Worm (Caenorhabditis elegans) whole organism, L2 larva: ENCODE measurements around the gene F19C7.3.

Experiments
- C34F6.9 ChIP-seq: fragments of 150-350 bp; optimal IDR thresholded peaks from 2 replicates; lab custom pipeline; 2014; ENCODE audit warnings: missing biosample characterization, missing genetic modification characterization
- F13H6.1 ChIP-seq: sonication (generic microtip); optimal IDR thresholded peaks from 2 replicates; lab custom pipeline; 2016; ENCODE audit warnings: missing genetic modification characterization, missing compliant biosample characterization
- R02D3.7 ChIP-seq: fragments of 150-350 bp; optimal IDR thresholded peaks from 2 replicates; lab custom pipeline; 2014; ENCODE audit warnings: missing biosample characterization, missing genetic modification characterization
- Y55F3AM.14 ChIP-seq: fragments of 200-800 bp; sonication (Bioruptor generic); optimal IDR thresholded peaks from 2 replicates; lab custom pipeline; 2018; ENCODE audit warnings: mild to moderate bottlenecking, missing genetic modification characterization, missing compliant biosample characterization
- alr-1 ChIP-seq: fragments of 150-350 bp; optimal IDR thresholded peaks from 2 replicates; lab custom pipeline; 2014; ENCODE audit warnings: missing biosample characterization, missing genetic modification characterization
- ama-1 ChIP-seq: fragments of 150-350 bp; optimal IDR thresholded peaks from 2 replicates; lab custom pipeline; 2018; ENCODE audit warnings: inconsistent platforms
- ceh-16 ChIP-seq: fragments of 150-350 bp; optimal IDR thresholded peaks from 2 replicates; lab custom pipeline; 2014; ENCODE audit warnings: missing biosample characterization, missing genetic modification characterization
- crh-2 ChIP-seq: sonication (generic microtip); optimal IDR thresholded peaks from 2 replicates; lab custom pipeline; 2017; ENCODE audit warnings: missing biosample characterization, missing genetic modification characterization
- dmd-4 ChIP-seq: sonication (generic microtip); optimal IDR thresholded peaks from 2 replicates; lab custom pipeline; 2017; ENCODE audit warnings: missing biosample characterization, missing genetic modification characterization
- elt-1 ChIP-seq: fragments of 150-350 bp; optimal IDR thresholded peaks from 2 replicates; lab custom pipeline; 2014; ENCODE audit warnings: missing biosample characterization, missing genetic modification characterization
- elt-3 ChIP-seq: sonication (generic microtip); optimal IDR thresholded peaks from 2 replicates; lab custom pipeline; 2017; ENCODE audit warnings: missing biosample characterization, missing genetic modification characterization
- fos-1 ChIP-seq: fragments of 150-350 bp; optimal IDR thresholded peaks from 2 replicates; lab custom pipeline; 2014; ENCODE audit warnings: missing biosample characterization, missing genetic modification characterization
- gmeb-1 ChIP-seq: fragments of 150-350 bp; optimal IDR thresholded peaks from 2 replicates; lab custom pipeline; 2014; ENCODE audit warnings: missing biosample characterization, missing genetic modification characterization
- lin-11 ChIP-seq: fragments of 150-350 bp; sonication (generic microtip); optimal IDR thresholded peaks from 2 replicates; lab custom pipeline; 2014; ENCODE audit warnings: missing biosample characterization, missing genetic modification characterization, inconsistent platforms, mixed read lengths
- lin-13 ChIP-seq: fragments of 150-350 bp; optimal IDR thresholded peaks from 2 replicates; lab custom pipeline; 2014; ENCODE audit warnings: missing biosample characterization, missing genetic modification reagents, missing genetic modification characterization
- lin-39 ChIP-seq: fragments of 150-350 bp; optimal IDR thresholded peaks from 2 replicates; lab custom pipeline; 2014; ENCODE audit warnings: missing biosample characterization, missing genetic modification reagents, missing genetic modification characterization
- mab-5 ChIP-seq: fragments of 150-350 bp; optimal IDR thresholded peaks from 2 replicates; lab custom pipeline; 2014; ENCODE audit warnings: missing biosample characterization, missing genetic modification characterization
- mbf-1 ChIP-seq: sonication (generic microtip); optimal IDR thresholded peaks from 2 replicates; lab custom pipeline; 2017; ENCODE audit warnings: missing biosample characterization, missing genetic modification characterization
- nhr-11 ChIP-seq: fragments of 150-350 bp; optimal IDR thresholded peaks from 2 replicates; lab custom pipeline; 2014; ENCODE audit warnings: missing biosample characterization, missing genetic modification characterization
- nhr-12 ChIP-seq: fragments of 150-350 bp; optimal IDR thresholded peaks from 2 replicates; lab custom pipeline; 2014; ENCODE audit warnings: missing biosample characterization, missing genetic modification characterization
- nhr-129 ChIP-seq: fragments of 150-350 bp; optimal IDR thresholded peaks from 2 replicates; lab custom pipeline; 2014; ENCODE audit warnings: missing biosample characterization, missing genetic modification characterization
- nhr-237 ChIP-seq: fragments of 150-350 bp; optimal IDR thresholded peaks from 2 replicates; lab custom pipeline; 2014; ENCODE audit warnings: missing biosample characterization, missing genetic modification characterization
- nhr-25 ChIP-seq: fragments of 150-350 bp; sonication (generic microtip); optimal IDR thresholded peaks from 3 replicates; lab custom pipeline; 2014; ENCODE audit warnings: missing biosample characterization, missing genetic modification characterization
- sem-4 ChIP-seq: fragments of 150-350 bp; optimal IDR thresholded peaks from 2 replicates; lab custom pipeline; 2014; ENCODE audit warnings: missing biosample characterization, missing genetic modification reagents, missing genetic modification characterization
- skn-1 ChIP-seq: sonication (generic microtip); optimal IDR thresholded peaks from 2 replicates; lab custom pipeline; 2017; ENCODE audit warnings: missing biosample characterization, missing genetic modification characterization
- sma-3 ChIP-seq: sonication (generic microtip); optimal IDR thresholded peaks from 2 replicates; lab custom pipeline; 2016; ENCODE audit warnings: missing genetic modification reagents, missing genetic modification characterization, missing compliant biosample characterization
- sma-9 ChIP-seq, 2 experiments: fragments of 150-350 bp in 1 of 2; sonication (generic microtip) in 1 of 2; optimal IDR thresholded peaks; 2 replicates each; lab custom pipeline; 2014 to 2016; ENCODE audit warnings: missing genetic modification characterization in 2 of 2, mild to moderate bottlenecking in 1 of 2, missing biosample characterization in 1 of 2, missing compliant biosample characterization in 1 of 2, missing genetic modification reagents in 1 of 2, moderate library complexity in 1 of 2
- snpc-4 ChIP-seq: fragments of 150-350 bp; optimal IDR thresholded peaks from 2 replicates; lab custom pipeline; 2014; ENCODE audit warnings: missing biosample characterization, missing genetic modification characterization
- zag-1 ChIP-seq: fragments of 150-350 bp; optimal IDR thresholded peaks from 2 replicates; lab custom pipeline; 2014; ENCODE audit warnings: missing biosample characterization, missing genetic modification characterization
- ztf-1 ChIP-seq: fragments of 200-800 bp; sonication (Bioruptor generic); conservative IDR thresholded peaks from 2 replicates; pipeline ENCODE4 v1.3.6; 2022; ENCODE audit warnings: missing genetic modification characterization, missing compliant biosample characterization
- ztf-11 ChIP-seq: sonication (generic microtip); optimal IDR thresholded peaks from 2 replicates; lab custom pipeline; 2017; ENCODE audit warnings: missing biosample characterization, missing genetic modification characterization
- ztf-4 ChIP-seq: fragments of 150-350 bp; optimal IDR thresholded peaks from 2 replicates; lab custom pipeline; 2014; ENCODE audit warnings: missing biosample characterization, missing genetic modification characterization

Gene F19C7.3

DNA sequence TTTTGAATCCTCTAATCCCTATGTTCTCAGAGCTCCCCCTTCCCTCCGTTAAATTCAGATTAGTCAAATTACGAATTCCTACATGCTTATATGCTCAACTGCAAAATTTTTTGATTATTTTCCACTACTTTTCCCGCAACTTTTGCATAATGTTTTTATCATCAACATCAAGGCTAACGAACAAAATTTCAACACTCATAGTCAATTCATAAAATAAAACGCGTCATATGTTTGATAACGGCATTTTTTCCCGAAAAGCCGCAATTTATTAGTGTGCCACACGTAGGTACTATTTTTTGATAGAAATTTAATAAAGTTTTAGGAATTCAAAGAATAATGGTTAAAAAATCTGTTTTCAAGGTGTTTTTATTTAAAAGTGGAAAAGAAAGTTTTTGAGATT lies 37.8 kb upstream of the F19C7.3 start:
- peak; percentile 67 for TF ChIP-seq fos-1 (tag; lab: Kevin White, UChicago)
- no peak for TF ChIP-seq skn-1 (tag; lab: Kevin White, UChicago)
- TF ChIP-seq alr-1 (tag; lab: Kevin White, UChicago), result no peak
- no peak for TF ChIP-seq lin-39 (tag; lab: Kevin White, UChicago)
- TF ChIP-seq ztf-11, result no peak
- no peak for TF ChIP-seq lin-11
- peak; percentile 14 for TF ChIP-seq gmeb-1
- no peak for TF ChIP-seq lin-13 (GFP tag; lab: Kevin White, UChicago)

ce11 chrIV:4562599-4563116 lies 34.3 kb upstream of the F19C7.3 start, which contains the start of gene igeg-1:
Gene igeg-1, plus strand, starts transcription at chrIV:4562649.
- TF ChIP-seq F13H6.1 (tag; lab: Kevin White, UChicago), result no peak
- TF ChIP-seq zag-1 (tag; lab: Kevin White, UChicago), result no peak
- no peak for TF ChIP-seq nhr-237 (tag; lab: Kevin White, UChicago)
- TF ChIP-seq crh-2 (tag; lab: Kevin White, UChicago), result peak; percentile 7
- TF ChIP-seq fos-1 (tag; lab: Kevin White, UChicago), result peak; percentile 67
- TF ChIP-seq, all 48 proteins: peak for 2

DNA sequence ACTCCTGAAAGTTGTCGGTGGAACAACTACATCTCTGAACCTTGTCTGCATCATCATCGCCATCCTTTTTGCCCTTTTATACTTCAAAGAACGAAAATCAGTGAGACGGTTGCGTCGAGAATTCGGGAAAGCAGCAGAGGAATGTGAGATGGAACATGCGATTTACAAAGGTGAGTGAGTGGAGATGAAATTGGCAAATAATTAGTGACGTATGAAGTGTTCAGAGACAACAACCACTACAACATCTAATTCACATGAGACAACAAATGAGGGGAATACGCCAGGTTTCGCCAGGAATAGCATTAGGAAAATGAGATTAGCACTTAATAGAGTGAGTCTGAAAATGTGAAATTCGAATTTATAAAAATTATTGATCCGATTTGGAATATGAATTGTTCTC lies 32.4 kb upstream of the F19C7.3 start:
- TF ChIP-seq lin-11 (no peak), lin-13 (GFP tag; lab: Kevin White, UChicago) (no peak), sma-9 (GFP tag; optimal IDR thresholded peaks at IDR 0.05; lab: Kevin White, UChicago) (no peak), sma-9 (tag; optimal IDR thresholded peaks at IDR 0.05; lab: Kevin White, UChicago) (no peak), R02D3.7 (no peak), elt-1 (tag; lab: Kevin White, UChicago) (no peak), mbf-1 (tag; lab: Kevin White, UChicago) (no peak), zag-1 (tag; lab: Kevin White, UChicago) (no peak), nhr-237 (tag; lab: Kevin White, UChicago) (no peak), crh-2 (tag; lab: Kevin White, UChicago) (no peak), Y55F3AM.14 (GFP tag; lab: Kevin White, UChicago) (no peak), ztf-4 (no peak), nhr-12 (tag; lab: Kevin White, UChicago) (no peak), elt-3 (tag; lab: Kevin White, UChicago) (no peak)

ce11 chrIV:4565882-4566281 lies 31.0 kb upstream of the F19C7.3 start:
- TF ChIP-seq nhr-11 (tag; lab: Kevin White, UChicago), result no peak
- TF ChIP-seq, all 48 proteins: peak for 0

DNA sequence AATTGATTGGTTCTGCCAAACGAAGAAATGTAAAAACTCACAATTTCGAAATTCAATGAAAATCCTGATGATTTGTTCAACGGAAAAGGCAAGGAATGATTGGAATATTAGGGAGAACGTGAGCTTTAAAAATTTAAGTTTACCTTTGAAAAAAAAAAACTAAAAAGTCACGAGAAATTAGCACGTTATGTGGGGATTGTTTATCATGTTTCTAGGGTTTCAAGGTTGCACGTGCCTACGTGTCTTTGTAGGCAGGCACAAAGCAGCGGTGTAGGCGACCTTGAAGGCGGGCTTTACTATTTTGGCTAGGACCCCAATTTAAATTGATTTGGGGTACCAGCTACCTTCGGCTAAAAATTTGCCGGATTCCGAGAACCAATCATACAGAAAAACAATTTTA lies 29.6 kb upstream of the F19C7.3 start, which contains the start of gene F28E10.4:
Gene F28E10.4 (minus strand): TSS at position 101 of the 400 bp plus-strand sequence.
- TF ChIP-seq C34F6.9 (tag; lab: Kevin White, UChicago) (no peak), nhr-25 (tag; lab: Kevin White, UChicago) (no peak), sma-9 (GFP tag; optimal IDR thresholded peaks at IDR 0.05; lab: Kevin White, UChicago) (no peak), sma-9 (tag; optimal IDR thresholded peaks at IDR 0.05; lab: Kevin White, UChicago) (no peak), snpc-4 (tag; lab: Kevin White, UChicago) (no peak), lin-11 (no peak), ztf-11 (no peak), sem-4 (tag; lab: Kevin White, UChicago) (no peak), elt-3 (tag; lab: Kevin White, UChicago) (no peak), ztf-1 (GFP tag; lab: Robert Waterston, UW) (no peak), elt-1 (tag; lab: Kevin White, UChicago) (no peak), mab-5 (no peak), nhr-129 (no peak), R02D3.7 (no peak), alr-1 (tag; lab: Kevin White, UChicago) (no peak), skn-1 (tag; lab: Kevin White, UChicago) (no peak), ama-1 (lab: Kevin White, UChicago) (no peak), ceh-16 (no peak), dmd-4 (tag; lab: Kevin White, UChicago) (no peak), crh-2 (tag; lab: Kevin White, UChicago) (no peak), sma-3 (GFP tag; lab: Kevin White, UChicago) (no peak)
